Fruit fly (Drosophila melanogaster) whole organism, embryonic: Measurements from ENCODE around the gene CG10041.

ENCODE experiments used
- CG10267 ChIP-seq: fragments of 200-800 bp; sonication (Bioruptor generic); optimal IDR thresholded peaks from 2 replicates; lab custom pipeline; 2018; ENCODE audit warnings: missing biosample characterization, mild to moderate bottlenecking, missing genetic modification characterization, moderate library complexity
- CG12391 ChIP-seq: fragments of 200-800 bp; sonication (Bioruptor generic); optimal IDR thresholded peaks from 3 replicates; lab custom pipeline; 2018; ENCODE audit warnings: missing biosample characterization, mild to moderate bottlenecking, missing genetic modification characterization, moderate library complexity
- CG17328 ChIP-seq: fragments of 200-800 bp; sonication (Bioruptor generic); IDR thresholded peaks from 2 replicates; pipeline ENCODE4 v1.3.6; 2022; ENCODE audit warnings: missing biosample characterization, missing genetic modification characterization
- CG18764 ChIP-seq: fragments of 200-800 bp; sonication (Bioruptor generic); optimal IDR thresholded peaks from 3 replicates; lab custom pipeline; 2016; ENCODE audit warnings: missing biosample characterization, missing genetic modification characterization
- CG2202 ChIP-seq: fragments of 200-800 bp; sonication (Bioruptor generic); optimal IDR thresholded peaks from 2 replicates; lab custom pipeline; 2018; ENCODE audit warnings: missing biosample characterization, mild to moderate bottlenecking, missing genetic modification characterization
- CG2875 ChIP-seq: fragments of 200-800 bp; sonication (Bioruptor generic); optimal IDR thresholded peaks from 2 replicates; lab custom pipeline; 2017; ENCODE audit warnings: missing biosample characterization, mild to moderate bottlenecking, missing genetic modification characterization, missing genetic modification reagents
- CG30431 ChIP-seq: fragments of 200-800 bp; sonication (Bioruptor generic); optimal IDR thresholded peaks from 2 replicates; lab custom pipeline; 2017; ENCODE audit warnings: missing biosample characterization, missing genetic modification characterization
- CG3163 ChIP-seq: fragments of 200-800 bp; sonication (Bioruptor generic); optimal IDR thresholded peaks from 3 replicates; lab custom pipeline; 2016; ENCODE audit warnings: missing biosample characterization, missing genetic modification characterization
- CG3407 ChIP-seq: fragments of 200-800 bp; sonication (Bioruptor generic); optimal IDR thresholded peaks from 2 replicates; lab custom pipeline; 2018; ENCODE audit warnings: missing biosample characterization, mild to moderate bottlenecking, missing genetic modification characterization
- CG4404 ChIP-seq: fragments of 200-800 bp; sonication (Bioruptor generic); IDR thresholded peaks from 2 replicates; pipeline ENCODE4 v1.3.6; 2022; ENCODE audit warnings: missing biosample characterization, missing genetic modification characterization
- CG4707 ChIP-seq: fragments of 200-800 bp; sonication (Bioruptor generic); optimal IDR thresholded peaks from 2 replicates; lab custom pipeline; 2018; ENCODE audit warnings: missing biosample characterization, mild to moderate bottlenecking, missing genetic modification characterization, moderate library complexity
- CG6272 ChIP-seq: fragments of 200-800 bp; sonication (Bioruptor generic); IDR thresholded peaks from 2 replicates; pipeline ENCODE4 v1.3.6; 2022; ENCODE audit warnings: missing biosample characterization, missing genetic modification characterization
- CG7839 ChIP-seq: fragments of 200-800 bp; sonication (Bioruptor generic); optimal IDR thresholded peaks from 3 replicates; lab custom pipeline; 2018; ENCODE audit warnings: missing biosample characterization, mild to moderate bottlenecking, missing genetic modification characterization, moderate library complexity
- CG8478 ChIP-seq: fragments of >200 bp; optimal IDR thresholded peaks from 2 replicates; lab custom pipeline; 2018
- CG8924 ChIP-seq: fragments of 200-800 bp; optimal IDR thresholded peaks from 3 replicates; lab custom pipeline; 2019; ENCODE audit warnings: missing biosample characterization, mild to moderate bottlenecking, missing genetic modification characterization, moderate library complexity
- E2f2 ChIP-seq: fragments of 200-800 bp; sonication (Bioruptor generic); IDR thresholded peaks from 2 replicates; pipeline ENCODE4 v1.3.6; 2022; ENCODE audit warnings: missing biosample characterization, missing genetic modification characterization
- Fer1 ChIP-seq: fragments of 200-800 bp; sonication (Bioruptor generic); optimal IDR thresholded peaks from 2 replicates; lab custom pipeline; 2017; ENCODE audit warnings: missing biosample characterization, mild to moderate bottlenecking, missing genetic modification characterization
- MBD-R2 ChIP-seq: fragments of 200-800 bp; sonication (Bioruptor generic); IDR thresholded peaks from 2 replicates; pipeline ENCODE4 v1.3.6; 2022; ENCODE audit warnings: missing biosample characterization, missing genetic modification characterization
- Meics ChIP-seq: fragments of 200-800 bp; sonication (Bioruptor generic); optimal IDR thresholded peaks from 2 replicates; lab custom pipeline; 2017; ENCODE audit warnings: missing biosample characterization, mild to moderate bottlenecking, missing genetic modification characterization
- NK7.1 ChIP-seq: fragments of 200-800 bp; sonication (Bioruptor generic); optimal IDR thresholded peaks from 3 replicates; lab custom pipeline; 2016; ENCODE audit warnings: missing biosample characterization, missing genetic modification characterization
- Oli ChIP-seq: fragments of 200-800 bp; sonication (Bioruptor generic); optimal IDR thresholded peaks from 2 replicates; lab custom pipeline; 2018; ENCODE audit warnings: missing biosample characterization, mild to moderate bottlenecking, missing genetic modification characterization, moderate library complexity
- Ssrp ChIP-seq: fragments of 200-800 bp; sonication (Bioruptor generic); optimal IDR thresholded peaks from 2 replicates; lab custom pipeline; 2018; ENCODE audit warnings: missing biosample characterization, mild to moderate bottlenecking, missing genetic modification characterization, moderate library complexity
- TFAM ChIP-seq: fragments of 200-800 bp; sonication (Bioruptor generic); optimal IDR thresholded peaks from 2 replicates; lab custom pipeline; 2017; ENCODE audit warnings: missing biosample characterization, missing genetic modification characterization, inconsistent platforms
- Vsx1 ChIP-seq: fragments of 200-800 bp; sonication (Bioruptor generic); optimal IDR thresholded peaks from 2 replicates; lab custom pipeline; 2017; ENCODE audit warnings: missing biosample characterization, mild to moderate bottlenecking, missing genetic modification characterization, missing genetic modification reagents
- Xbp1 ChIP-seq: fragments of 200-800 bp; sonication (Bioruptor generic); optimal IDR thresholded peaks from 3 replicates; lab custom pipeline; 2016; ENCODE audit warnings: missing biosample characterization, mild to moderate bottlenecking, missing genetic modification characterization
- Xrp1 ChIP-seq: fragments of 200-800 bp; sonication (Bioruptor generic); IDR thresholded peaks from 2 replicates; pipeline ENCODE4 v1.3.6; 2022; ENCODE audit warnings: missing biosample characterization, missing genetic modification characterization
- ab ChIP-seq: fragments of 200-800 bp; sonication (Bioruptor generic); optimal IDR thresholded peaks from 2 replicates; lab custom pipeline; 2016; ENCODE audit warnings: missing biosample characterization, missing genetic modification characterization
- ac ChIP-seq: fragments of 200-800 bp; sonication (Bioruptor generic); optimal IDR thresholded peaks from 3 replicates; lab custom pipeline; 2017; ENCODE audit warnings: missing biosample characterization, mild to moderate bottlenecking, missing genetic modification characterization
- bsh ChIP-seq, 2 experiments: fragments of 200-800 bp; sonication (Bioruptor generic); optimal IDR thresholded peaks; 2 replicates each; lab custom pipeline; 2017 to 2018; ENCODE audit warnings: mild to moderate bottlenecking in 2 of 2, missing biosample characterization in 2 of 2, missing genetic modification characterization in 2 of 2, moderate library complexity in 1 of 2
- chif ChIP-seq, 2 experiments: fragments of 200-800 bp; sonication (Bioruptor generic); optimal IDR thresholded peaks; 3 replicates each; lab custom pipeline; 2016; ENCODE audit warnings: missing biosample characterization in 2 of 2, missing genetic modification characterization in 2 of 2
- dmrt11E ChIP-seq: fragments of 200-800 bp; sonication (Bioruptor generic); optimal IDR thresholded peaks from 3 replicates; lab custom pipeline; 2018; ENCODE audit warnings: missing biosample characterization, mild to moderate bottlenecking, missing genetic modification characterization, moderate library complexity
- ewg ChIP-seq: fragments of 200-800 bp; sonication (Bioruptor generic); optimal IDR thresholded peaks from 3 replicates; lab custom pipeline; 2017; ENCODE audit warnings: mild to moderate bottlenecking, missing biosample characterization, missing genetic modification reagents, missing genetic modification characterization
- gcm ChIP-seq: fragments of 200-800 bp; sonication (Bioruptor generic); optimal IDR thresholded peaks from 2 replicates; lab custom pipeline; 2019; ENCODE audit warnings: missing biosample characterization, mild to moderate bottlenecking, missing genetic modification characterization, moderate library complexity
- gem ChIP-seq: fragments of 200-800 bp; sonication (Bioruptor generic); optimal IDR thresholded peaks from 2 replicates; lab custom pipeline; 2019; ENCODE audit warnings: missing biosample characterization, mild to moderate bottlenecking, missing genetic modification characterization, moderate library complexity
- ham ChIP-seq: fragments of 200-800 bp; sonication (Bioruptor generic); IDR thresholded peaks from 2 replicates; pipeline ENCODE4 v1.3.6; 2022; ENCODE audit warnings: missing biosample characterization, missing genetic modification characterization
- her ChIP-seq: fragments of 200-800 bp; sonication (Bioruptor generic); optimal IDR thresholded peaks from 2 replicates; lab custom pipeline; 2016; ENCODE audit warnings: missing biosample characterization, missing genetic modification characterization
- hkb ChIP-seq, 2 experiments: fragments of 200-800 bp in 1 of 2; fragments of >200 bp in 1 of 2; sonication (Bioruptor generic) in 1 of 2; IDR thresholded peaks in 1 of 2; optimal IDR thresholded peaks in 1 of 2; 2 replicates each; pipeline versions ENCODE4 v1.3.6 to Lab custom; 2017 to 2022; ENCODE audit warnings: missing biosample characterization in 1 of 2, missing genetic modification characterization in 1 of 2
- lbe ChIP-seq: fragments of 200-800 bp; sonication (Bioruptor generic); optimal IDR thresholded peaks from 2 replicates; lab custom pipeline; 2016; ENCODE audit warnings: missing biosample characterization, mild to moderate bottlenecking, missing genetic modification characterization
- nom ChIP-seq: fragments of 200-800 bp; sonication (Bioruptor generic); optimal IDR thresholded peaks from 2 replicates; lab custom pipeline; 2017; ENCODE audit warnings: missing biosample characterization, missing genetic modification characterization, mild to moderate bottlenecking, moderate library complexity, missing genetic modification reagents
- otp ChIP-seq: fragments of 200-800 bp; sonication (Bioruptor generic); IDR thresholded peaks from 3 replicates; pipeline ENCODE4, ENCODE4 v1.3.6; 2022; ENCODE audit warnings: missing biosample characterization, missing genetic modification characterization
- p53 ChIP-seq: fragments of 200-800 bp; sonication (Bioruptor generic); optimal IDR thresholded peaks from 2 replicates; lab custom pipeline; 2016; ENCODE audit warnings: missing biosample characterization, missing genetic modification characterization
- pzg ChIP-seq: fragments of 200-800 bp; sonication (Bioruptor generic); optimal IDR thresholded peaks from 3 replicates; lab custom pipeline; 2018; ENCODE audit warnings: missing biosample characterization, mild to moderate bottlenecking, missing genetic modification characterization, moderate library complexity
- sqz ChIP-seq: fragments of 200-800 bp; sonication (Bioruptor generic); optimal IDR thresholded peaks from 3 replicates; lab custom pipeline; 2018; ENCODE audit warnings: missing biosample characterization, mild to moderate bottlenecking, missing genetic modification characterization
- sug ChIP-seq: fragments of 200-800 bp; optimal IDR thresholded peaks from 2 replicates; lab custom pipeline; 2019; ENCODE audit warnings: missing biosample characterization, mild to moderate bottlenecking, missing genetic modification characterization, moderate library complexity
- tin ChIP-seq: fragments of 200-800 bp; sonication (Bioruptor generic); optimal IDR thresholded peaks from 3 replicates; lab custom pipeline; 2016; ENCODE audit warnings: missing biosample characterization, missing genetic modification characterization
- tio ChIP-seq: fragments of 200-800 bp; sonication (Bioruptor generic); optimal IDR thresholded peaks from 2 replicates; lab custom pipeline; 2017; ENCODE audit warnings: missing biosample characterization, missing genetic modification characterization, inconsistent platforms
- zfh1 ChIP-seq: fragments of 200-800 bp; sonication (Bioruptor generic); IDR thresholded peaks from 3 replicates; pipeline ENCODE4 v1.3.6; 2022; ENCODE audit warnings: missing biosample characterization, missing genetic modification characterization

Gene CG10041

dm6 chr3R:12316420-12316819, 35.5 kb downstream of the CG10041 start:
- TF ChIP-seq NK7.1 (GFP tag; lab: Kevin White, UChicago): no peak
- no peak for TF ChIP-seq Meics (GFP tag; lab: Kevin White, UChicago)
- no peak for TF ChIP-seq TFAM (GFP tag; lab: Kevin White, UChicago)
- TF ChIP-seq sqz (GFP tag; lab: Kevin White, UChicago): no peak
- TF ChIP-seq sug (tag; lab: Kevin White, UChicago): no peak
- TF ChIP-seq pzg (GFP tag; lab: Kevin White, UChicago): no peak
- no peak for TF ChIP-seq p53
- TF ChIP-seq CG6272: no peak
- TF ChIP-seq CG4707 (GFP tag; lab: Kevin White, UChicago): no peak
- no peak for TF ChIP-seq CG18764
- no peak for TF ChIP-seq Fer1 (GFP tag; lab: Kevin White, UChicago)
- no peak for TF ChIP-seq chif (GFP tag; optimal IDR thresholded peaks at IDR 0.05; lab: Kevin White, UChicago)
- TF ChIP-seq, all 482 proteins: peak for 0

dm6 chr3R:12315455-12315854, 36.4 kb downstream of the CG10041 start:
- TF ChIP-seq bsh (GFP tag; optimal IDR thresholded peaks at IDR 0.05; lab: Kevin White, UChicago) (peak in 1 of 2 experiments; percentile 25), CG8478 (lab: Kevin White, UChicago) (no peak)

- peak; percentile 2 for TF ChIP-seq ac
- TF ChIP-seq Vsx1: no peak
- TF ChIP-seq zfh1 (GFP tag; lab: Robert Waterston, UW): 0 out of 3 replicates have a peak, but pooled peaks have one; percentile 40
- peak; percentile 27 for TF ChIP-seq Ssrp (tag; lab: Kevin White, UChicago)
- no peak for TF ChIP-seq MBD-R2 (GFP tag; lab: Robert Waterston, UW)
- TF ChIP-seq CG2202: peak; percentile 27
- TF ChIP-seq nom: peak; percentile 72
- TF ChIP-seq CG3407: peak; percentile 22
- TF ChIP-seq hkb (optimal IDR thresholded peaks at IDR 0.05; lab: Kevin White, UChicago): no peak
- no peak for TF ChIP-seq hkb (GFP tag; IDR thresholded peaks at IDR 0.05; lab: Robert Waterston, UW)
- TF ChIP-seq Oli (tag; lab: Kevin White, UChicago): peak; percentile 39
- TF ChIP-seq lbe (GFP tag; lab: Kevin White, UChicago): peak; percentile 79
- TF ChIP-seq CG3163 (GFP tag; lab: Kevin White, UChicago): no peak
- peak; percentile 47 for TF ChIP-seq CG4404 (GFP tag; lab: Robert Waterston, UW)
- TF ChIP-seq Xrp1 (GFP tag; lab: Robert Waterston, UW): peak; percentile 61
- TF ChIP-seq tin (GFP tag; lab: Kevin White, UChicago): peak; percentile 24
- peak; percentile 12 for TF ChIP-seq gcm
- peak; percentile 16 for TF ChIP-seq Xbp1 (GFP tag; lab: Kevin White, UChicago)
- TF ChIP-seq CG8924 (tag; lab: Kevin White, UChicago): peak; percentile 10
- TF ChIP-seq CG10267 (tag; lab: Kevin White, UChicago): peak; percentile 12
- no peak for TF ChIP-seq her (GFP tag; lab: Kevin White, UChicago)
- TF ChIP-seq CG12391 (tag; lab: Kevin White, UChicago): peak; percentile 44
- peak; percentile 7 for TF ChIP-seq CG2875 (GFP tag; lab: Kevin White, UChicago)
- 0 out of 2 replicates have a peak, but pooled peaks have one; percentile 9 for TF ChIP-seq E2f2 (GFP tag; lab: Robert Waterston, UW)
- peak; percentile 75 for TF ChIP-seq dmrt11E (tag; lab: Kevin White, UChicago)
- peak; percentile 63 for TF ChIP-seq gem
- TF ChIP-seq tio: peak; percentile 15
- peak; percentile 29 for TF ChIP-seq CG30431 (GFP tag; lab: Kevin White, UChicago)
- TF ChIP-seq ham (GFP tag; lab: Robert Waterston, UW): no peak
- peak; percentile 6 for TF ChIP-seq ewg (GFP tag; lab: Kevin White, UChicago)
- TF ChIP-seq ab (GFP tag; lab: Kevin White, UChicago): no peak
- 0 out of 3 replicates have a peak, but pooled peaks have one; percentile 40 for TF ChIP-seq otp (GFP tag; lab: Robert Waterston, UW)
- TF ChIP-seq CG17328: peak; percentile 47; the same call in 1 of the 2 replicates
- TF ChIP-seq CG7839 (tag; lab: Kevin White, UChicago): peak; percentile 23
Measured at dm6 chr3R:12314236-12314635, 37.7 kb downstream of the CG10041 start.
